Fruit fly (Drosophila melanogaster) whole organism, adult: ENCODE results near the gene teq.

Experiments
- CG33017 ChIP-seq: fragments of 200-800 bp; sonication (Bioruptor generic); optimal IDR thresholded peaks from 2 replicates; lab custom pipeline; 2018; ENCODE audit warnings: missing biosample characterization, mild to moderate bottlenecking, missing genetic modification characterization, moderate library complexity
- Hr96 ChIP-seq: fragments of 200-800 bp; sonication (Bioruptor generic); optimal IDR thresholded peaks from 2 replicates; lab custom pipeline; 2016; ENCODE audit warnings: missing biosample characterization, missing genetic modification characterization
- bab1 ChIP-seq: fragments of 200-800 bp; sonication (Bioruptor generic); optimal IDR thresholded peaks from 3 replicates; lab custom pipeline; 2019; ENCODE audit warnings: missing biosample characterization, mild to moderate bottlenecking, missing genetic modification characterization, moderate library complexity
- kay ChIP-seq: fragments of 200-800 bp; sonication (Bioruptor generic); peaks from one replicate; lab custom pipeline; 2016; ENCODE audit warnings: missing biosample characterization, missing genetic modification characterization, borderline replicate concordance
- pad ChIP-seq: fragments of 200-800 bp; sonication (Bioruptor generic); optimal IDR thresholded peaks from 3 replicates; lab custom pipeline; 2017; ENCODE audit warnings: missing biosample characterization, missing genetic modification characterization, mild to moderate bottlenecking, moderate library complexity, missing genetic modification reagents

DNA sequence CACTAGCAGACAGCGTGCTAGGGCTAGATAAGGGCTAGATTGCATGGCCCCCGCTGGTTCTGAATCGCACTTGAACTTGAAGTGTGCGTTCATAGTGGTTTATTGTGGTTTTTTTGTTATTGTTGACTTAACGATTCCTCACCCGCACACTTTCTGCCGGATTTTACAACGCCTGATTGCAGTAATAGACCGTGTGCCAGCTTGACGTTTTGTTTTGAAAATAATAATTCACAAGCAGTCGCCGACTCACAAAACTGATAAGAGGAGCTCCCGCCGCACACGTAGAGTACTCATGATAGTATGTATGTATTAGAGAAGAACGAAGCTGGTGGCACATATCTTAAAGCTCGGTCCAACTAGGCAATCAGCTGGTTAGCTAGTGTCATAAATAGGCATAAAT lies 21.3 kb downstream of the teq start:
- TF ChIP-seq bab1 = no peak
- peak; percentile 54 for TF ChIP-seq Hr96 (GFP tag; lab: Kevin White, UChicago)
- TF ChIP-seq CG33017 (tag; lab: Kevin White, UChicago) = peak; percentile 80
- TF ChIP-seq kay = peak; percentile 80
- TF ChIP-seq pad (GFP tag; lab: Kevin White, UChicago) = no peak
